Worm (Caenorhabditis elegans): ENCODE data around the gene cex-2.

- TF ChIP-seq ttx-3 (tag; optimal IDR thresholded peaks at IDR 0.05) = no peak
- no peak for TF ChIP-seq nhr-11 (tag; optimal IDR thresholded peaks at IDR 0.05)
These were observed 21.6 kb downstream of the cex-2 start for ce11 chrII:7813645-7814044.
